Fruit fly (Drosophila melanogaster): Measurements from ENCODE around the gene CG5466.
A peak's percentile ranks its signal among the peaks of the same experiment; 100 is the strongest.

DNA sequence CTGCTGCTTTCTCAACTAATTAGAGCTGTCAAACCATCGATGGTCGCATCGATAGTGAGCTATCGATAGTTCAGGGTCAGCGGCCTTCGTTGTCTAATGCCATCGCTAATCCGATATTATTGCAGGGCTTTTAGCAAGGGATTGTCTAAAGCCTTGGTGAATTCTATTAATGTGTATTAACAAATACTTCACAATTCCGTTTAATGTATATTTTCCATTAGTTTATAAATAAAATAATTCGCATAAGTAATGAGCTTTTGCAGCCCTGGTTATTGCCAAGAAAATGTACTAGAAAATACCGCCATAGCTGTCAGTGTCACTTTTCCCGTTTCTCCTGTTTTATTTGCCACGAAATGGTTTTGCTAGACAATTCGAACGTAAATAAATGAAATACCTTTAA lies 37.9 kb upstream of the CG5466 start, which contains the start of the genes EloB and Srp14:
- TF ChIP-seq Hr39 (GFP tag; optimal IDR thresholded peaks at IDR 0.05) (peak; percentile 85), achi (GFP tag; optimal IDR thresholded peaks at IDR 0.05) (peak; percentile 100), Ets96B (tag; optimal IDR thresholded peaks at IDR 0.05) (peak; percentile 67), CG32006 (GFP tag; optimal IDR thresholded peaks at IDR 0.05) (no peak), CG6854 (GFP tag; optimal IDR thresholded peaks at IDR 0.05) (no peak), CG11902 (GFP tag; optimal IDR thresholded peaks at IDR 0.05) (peak; percentile 61), CG8119 (GFP tag; IDR thresholded peaks at IDR 0.05) (peak; percentile 65), Eip93F (GFP tag; optimal IDR thresholded peaks at IDR 0.05) (peak; percentile 74), dsx (GFP tag; optimal IDR thresholded peaks at IDR 0.05; ENCODE audit: poor library complexity, severe bottlenecking) (peak; percentile 69), CG16779 (tag; optimal IDR thresholded peaks at IDR 0.05) (no peak), cyc (GFP tag; optimal IDR thresholded peaks at IDR 0.05) (peak; percentile 81), fd59A (GFP tag; optimal IDR thresholded peaks at IDR 0.05) (peak; percentile 1), svp (GFP tag) (peak; percentile 96)

All from whole organism, prepupa.